Worm (Caenorhabditis elegans): Measurements from ENCODE around the gene sod-1.

DNA sequence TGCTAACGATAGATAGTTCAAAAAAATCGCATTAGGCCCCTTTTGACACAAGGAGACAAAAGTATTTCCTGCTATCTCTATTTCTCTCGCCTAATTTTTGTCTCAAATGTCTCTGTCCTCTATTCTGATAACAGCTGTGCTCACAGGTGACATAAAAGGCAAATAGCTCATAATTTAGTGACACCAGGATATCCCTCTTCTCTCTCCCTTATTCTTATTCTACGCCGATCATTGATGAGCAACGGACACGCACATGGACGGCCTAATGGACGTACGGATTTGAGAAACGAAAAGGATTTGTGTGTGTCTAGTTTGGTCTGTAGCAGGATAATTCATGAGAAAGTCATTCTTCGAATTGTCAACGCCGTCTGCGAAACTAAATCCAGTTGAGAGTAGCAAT is 37.7 kb downstream of the sod-1 start:
- TF ChIP-seq ets-7 (tag; optimal IDR thresholded peaks at IDR 0.05) (no peak), F13C5.2 (tag; optimal IDR thresholded peaks at IDR 0.05) (no peak), ama-1 (optimal IDR thresholded peaks at IDR 0.05) (no peak), hnd-1 (tag; optimal IDR thresholded peaks at IDR 0.05) (no peak), aly-1 (tag; optimal IDR thresholded peaks at IDR 0.05) (no peak), ceh-13 (GFP tag; optimal IDR thresholded peaks at IDR 0.05) (no peak), hmbx-1 (tag; optimal IDR thresholded peaks at IDR 0.05) (no peak), pes-1 (GFP tag; IDR thresholded peaks at IDR 0.05) (no peak), tbx-37 (GFP tag; conservative IDR thresholded peaks at IDR 0.05) (no peak), sea-1 (GFP tag; conservative IDR thresholded peaks at IDR 0.05) (no peak), flt-1 (GFP tag; IDR thresholded peaks at IDR 0.05) (no peak), scrt-1 (GFP tag; IDR thresholded peaks at IDR 0.05) (no peak), tra-4 (tag; optimal IDR thresholded peaks at IDR 0.05) (no peak), ceh-36 (tag; optimal IDR thresholded peaks at IDR 0.05) (no peak)

Data from whole organism, early embryonic.